Fruit fly (Drosophila melanogaster) whole organism, embryonic: ENCODE data around the gene HINT1.

Experiments used
- B-H2 ChIP-seq: fragments of 200-800 bp; sonication (Bioruptor generic); optimal IDR thresholded peaks from 2 replicates; lab custom pipeline; 2018; ENCODE audit warnings: missing biosample characterization, mild to moderate bottlenecking, missing genetic modification characterization
- CG10366 ChIP-seq: fragments of 200-800 bp; sonication (Bioruptor generic); IDR thresholded peaks from 2 replicates; pipeline ENCODE4 v1.3.6; 2022; ENCODE audit warnings: missing biosample characterization, missing genetic modification characterization
- CG10565 ChIP-seq: fragments of 200-800 bp; sonication (Bioruptor generic); optimal IDR thresholded peaks from 3 replicates; lab custom pipeline; 2016; ENCODE audit warnings: missing biosample characterization, mild to moderate bottlenecking, missing genetic modification characterization
- CG11093 ChIP-seq: fragments of 200-800 bp; sonication (Bioruptor generic); IDR thresholded peaks from 3 replicates; pipeline ENCODE4 v1.3.6; 2022; ENCODE audit warnings: missing biosample characterization, missing genetic modification characterization
- CG11560 ChIP-seq: fragments of 200-800 bp; sonication (Bioruptor generic); IDR thresholded peaks from 3 replicates; pipeline ENCODE4 v1.3.6; 2022; ENCODE audit warnings: missing biosample characterization, missing genetic modification characterization
- CG12299 ChIP-seq: fragments of 200-800 bp; sonication (Bioruptor generic); optimal IDR thresholded peaks from 2 replicates; lab custom pipeline; 2018; ENCODE audit warnings: missing biosample characterization, mild to moderate bottlenecking, missing genetic modification characterization
- CG12942 ChIP-seq: fragments of 200-800 bp; sonication (Bioruptor generic); optimal IDR thresholded peaks from 3 replicates; lab custom pipeline; 2016; ENCODE audit warnings: missing biosample characterization, missing genetic modification characterization
- CG14441 ChIP-seq: fragments of 200-800 bp; sonication (Bioruptor generic); IDR thresholded peaks from 2 replicates; pipeline ENCODE4 v1.3.6; 2022; ENCODE audit warnings: missing biosample characterization, missing genetic modification characterization
- CG16779 ChIP-seq: fragments of 200-800 bp; sonication (Bioruptor generic); IDR thresholded peaks from 2 replicates; pipeline ENCODE4 v1.3.6; 2022; ENCODE audit warnings: missing biosample characterization, missing genetic modification characterization
- CG17186 ChIP-seq: fragments of 200-800 bp; sonication (Bioruptor generic); optimal IDR thresholded peaks from 3 replicates; lab custom pipeline; 2017; ENCODE audit warnings: missing biosample characterization, missing genetic modification reagents, missing genetic modification characterization
- CG18011 ChIP-seq: fragments of 200-800 bp; sonication (Bioruptor generic); optimal IDR thresholded peaks from 2 replicates; lab custom pipeline; 2017; ENCODE audit warnings: missing biosample characterization, missing genetic modification characterization, mild to moderate bottlenecking, moderate library complexity, missing genotype
- CG18764 ChIP-seq: fragments of 200-800 bp; sonication (Bioruptor generic); optimal IDR thresholded peaks from 3 replicates; lab custom pipeline; 2016; ENCODE audit warnings: missing biosample characterization, missing genetic modification characterization
- CG2202 ChIP-seq: fragments of 200-800 bp; sonication (Bioruptor generic); optimal IDR thresholded peaks from 2 replicates; lab custom pipeline; 2018; ENCODE audit warnings: missing biosample characterization, mild to moderate bottlenecking, missing genetic modification characterization
- CG2678 ChIP-seq: fragments of 200-800 bp; sonication (Bioruptor generic); optimal IDR thresholded peaks from 3 replicates; lab custom pipeline; 2019; ENCODE audit warnings: missing biosample characterization, mild to moderate bottlenecking, missing genetic modification characterization, moderate library complexity
- CG3065 ChIP-seq: fragments of 200-800 bp; sonication (Bioruptor generic); optimal IDR thresholded peaks from 2 replicates; lab custom pipeline; 2016; ENCODE audit warnings: missing biosample characterization, missing genetic modification characterization
- CG33557 ChIP-seq: fragments of 200-800 bp; sonication (Bioruptor generic); optimal IDR thresholded peaks from 2 replicates; lab custom pipeline; 2019; ENCODE audit warnings: missing biosample characterization, mild to moderate bottlenecking, missing genetic modification characterization, moderate library complexity
- CG34422 ChIP-seq: fragments of 200-800 bp; sonication (Bioruptor generic); IDR thresholded peaks from 3 replicates; pipeline ENCODE4 v1.3.6; 2022; ENCODE audit warnings: missing biosample characterization, missing genetic modification characterization
- CG4282 ChIP-seq: fragments of 200-800 bp; sonication (Bioruptor generic); optimal IDR thresholded peaks from 2 replicates; lab custom pipeline; 2016; ENCODE audit warnings: missing biosample characterization, missing genetic modification characterization
- CG4854 ChIP-seq: fragments of 200-800 bp; sonication (Bioruptor generic); optimal IDR thresholded peaks from 2 replicates; lab custom pipeline; 2016; ENCODE audit warnings: missing biosample characterization, missing genetic modification characterization, inconsistent platforms
- CG8924 ChIP-seq: fragments of 200-800 bp; optimal IDR thresholded peaks from 3 replicates; lab custom pipeline; 2019; ENCODE audit warnings: missing biosample characterization, mild to moderate bottlenecking, missing genetic modification characterization, moderate library complexity
- CG9215 ChIP-seq: fragments of 200-800 bp; sonication (Bioruptor generic); IDR thresholded peaks from 2 replicates; pipeline ENCODE4 v1.3.6; 2022; ENCODE audit warnings: missing biosample characterization, missing genetic modification characterization
- CG9797 ChIP-seq: fragments of 200-800 bp; sonication (Bioruptor generic); optimal IDR thresholded peaks from 3 replicates; lab custom pipeline; 2018; ENCODE audit warnings: missing biosample characterization, mild to moderate bottlenecking, missing genetic modification characterization
- E2f1 ChIP-seq: fragments of 200-800 bp; sonication (Bioruptor generic); IDR thresholded peaks from 2 replicates; pipeline ENCODE4 v1.3.6; 2022; ENCODE audit warnings: missing biosample characterization, missing genetic modification characterization
- Ets65A ChIP-seq: fragments of 200-800 bp; sonication (Bioruptor generic); peaks from one replicate; lab custom pipeline; 2016; ENCODE audit warnings: missing biosample characterization, missing genetic modification characterization
- Fer1 ChIP-seq: fragments of 200-800 bp; sonication (Bioruptor generic); optimal IDR thresholded peaks from 2 replicates; lab custom pipeline; 2017; ENCODE audit warnings: missing biosample characterization, mild to moderate bottlenecking, missing genetic modification characterization
- H2.0 ChIP-seq: fragments of 200-800 bp; sonication (Bioruptor generic); IDR thresholded peaks from 2 replicates; pipeline ENCODE4 v1.3.6; 2022; ENCODE audit warnings: missing biosample characterization, missing genetic modification characterization
- HLH4C ChIP-seq: fragments of 200-800 bp; sonication (Bioruptor generic); IDR thresholded peaks from 3 replicates; pipeline ENCODE4 v1.3.6; 2022; ENCODE audit warnings: missing biosample characterization, missing genetic modification characterization; ENCODE audit not compliant: partially characterized antibody
- HmgD ChIP-seq: fragments of 200-800 bp; sonication (Bioruptor generic); optimal IDR thresholded peaks from 3 replicates; lab custom pipeline; 2016; ENCODE audit warnings: missing biosample characterization, missing genetic modification characterization
- HmgZ ChIP-seq: fragments of 200-800 bp; sonication (Bioruptor generic); optimal IDR thresholded peaks from 2 replicates; lab custom pipeline; 2018; ENCODE audit warnings: missing biosample characterization, mild to moderate bottlenecking, missing genetic modification characterization
- Jarid2 ChIP-seq: fragments of 200-800 bp; sonication (Bioruptor generic); optimal IDR thresholded peaks from 3 replicates; lab custom pipeline; 2017; ENCODE audit warnings: mild to moderate bottlenecking, missing biosample characterization, missing genetic modification reagents, missing genetic modification characterization
- Myb ChIP-seq: fragments of 200-800 bp; sonication (Bioruptor generic); optimal IDR thresholded peaks from 2 replicates; lab custom pipeline; 2016; ENCODE audit warnings: missing biosample characterization, missing genetic modification characterization
- Ravus ChIP-seq: fragments of 200-800 bp; sonication (Bioruptor generic); IDR thresholded peaks from 2 replicates; pipeline ENCODE4 v1.3.6; 2022; ENCODE audit warnings: missing biosample characterization, missing genetic modification characterization
- Six4 ChIP-seq: fragments of 200-800 bp; sonication (Bioruptor generic); optimal IDR thresholded peaks from 2 replicates; lab custom pipeline; 2016; ENCODE audit warnings: missing biosample characterization, missing genetic modification characterization
- Ssrp ChIP-seq: fragments of 200-800 bp; sonication (Bioruptor generic); optimal IDR thresholded peaks from 2 replicates; lab custom pipeline; 2018; ENCODE audit warnings: missing biosample characterization, mild to moderate bottlenecking, missing genetic modification characterization, moderate library complexity
- Xbp1 ChIP-seq: fragments of 200-800 bp; sonication (Bioruptor generic); optimal IDR thresholded peaks from 3 replicates; lab custom pipeline; 2016; ENCODE audit warnings: missing biosample characterization, mild to moderate bottlenecking, missing genetic modification characterization
- bbx ChIP-seq: fragments of 200-800 bp; sonication (Bioruptor generic); IDR thresholded peaks from 2 replicates; pipeline ENCODE4 v1.3.6; 2022; ENCODE audit warnings: missing biosample characterization, missing genetic modification characterization; ENCODE audit not compliant: partially characterized antibody
- crp ChIP-seq, 2 experiments: fragments of 200-800 bp; sonication (Bioruptor generic); optimal IDR thresholded peaks; 2 replicates in 1 of 2; 3 replicates in 1 of 2; lab custom pipeline; 2017; ENCODE audit warnings: missing biosample characterization in 2 of 2, missing genetic modification characterization in 2 of 2, mild to moderate bottlenecking in 1 of 2, moderate library complexity in 1 of 2
- dan ChIP-seq: fragments of 200-800 bp; sonication (Bioruptor generic); IDR thresholded peaks from 2 replicates; pipeline ENCODE4 v1.3.6; 2022; ENCODE audit warnings: missing biosample characterization, missing genetic modification characterization
- dimm ChIP-seq: fragments of 200-800 bp; sonication (Bioruptor generic); IDR thresholded peaks from 2 replicates; pipeline ENCODE4 v1.3.6; 2022; ENCODE audit warnings: missing biosample characterization, missing genetic modification characterization
- dmrt11E ChIP-seq: fragments of 200-800 bp; sonication (Bioruptor generic); optimal IDR thresholded peaks from 3 replicates; lab custom pipeline; 2018; ENCODE audit warnings: missing biosample characterization, mild to moderate bottlenecking, missing genetic modification characterization, moderate library complexity
- exex ChIP-seq: fragments of 200-800 bp; sonication (Bioruptor generic); optimal IDR thresholded peaks from 4 replicates; lab custom pipeline; 2018; ENCODE audit warnings: missing biosample characterization, mild to moderate bottlenecking, missing genetic modification characterization, moderate library complexity
- eyg ChIP-seq: fragments of 200-800 bp; sonication (Bioruptor generic); optimal IDR thresholded peaks from 3 replicates; lab custom pipeline; 2016; ENCODE audit warnings: missing biosample characterization, missing genetic modification characterization
- fru ChIP-seq: fragments of >200 bp; optimal IDR thresholded peaks from 2 replicates; lab custom pipeline; 2017
- jing ChIP-seq: fragments of 200-800 bp; sonication (Bioruptor generic); optimal IDR thresholded peaks from 2 replicates; lab custom pipeline; 2018; ENCODE audit warnings: missing biosample characterization, mild to moderate bottlenecking, missing genetic modification characterization
- pan ChIP-seq, 4 experiments: fragments of >200 bp in 3 of 4; fragments of 200-800 bp in 1 of 4; sonication (Bioruptor generic) in 1 of 4; optimal IDR thresholded peaks in 3 of 4; IDR thresholded peaks in 1 of 4; 2 replicates each; pipeline versions ENCODE4 v1.3.6 to Lab custom; 2017 to 2022; ENCODE audit warnings: missing biosample characterization in 2 of 4, missing genetic modification characterization in 2 of 4, mixed read lengths in 1 of 4
- pita ChIP-seq: fragments of 200-800 bp; sonication (Bioruptor generic); optimal IDR thresholded peaks from 2 replicates; lab custom pipeline; 2017; ENCODE audit warnings: missing biosample characterization, mild to moderate bottlenecking, missing genetic modification characterization
- pzg ChIP-seq: fragments of 200-800 bp; sonication (Bioruptor generic); optimal IDR thresholded peaks from 3 replicates; lab custom pipeline; 2018; ENCODE audit warnings: missing biosample characterization, mild to moderate bottlenecking, missing genetic modification characterization, moderate library complexity
- scrt ChIP-seq: fragments of 200-800 bp; sonication (Bioruptor generic); optimal IDR thresholded peaks from 2 replicates; lab custom pipeline; 2018; ENCODE audit warnings: missing biosample characterization, mild to moderate bottlenecking, missing genetic modification characterization, moderate library complexity
- slbo ChIP-seq: fragments of 200-800 bp; sonication (Bioruptor generic); IDR thresholded peaks from 2 replicates; pipeline ENCODE4 v1.3.6; 2022; ENCODE audit warnings: missing biosample characterization, missing genetic modification characterization
- slou ChIP-seq: fragments of 200-800 bp; sonication (Bioruptor generic); optimal IDR thresholded peaks from 3 replicates; lab custom pipeline; 2016; ENCODE audit warnings: missing biosample characterization, missing genetic modification characterization
- sob ChIP-seq: fragments of 200-800 bp; sonication (Bioruptor generic); IDR thresholded peaks from 2 replicates; pipeline ENCODE4 v1.3.6; 2022; ENCODE audit warnings: missing biosample characterization, missing genetic modification characterization
- yki ChIP-seq: fragments of >200 bp; optimal IDR thresholded peaks from 3 replicates; lab custom pipeline; 2018

HINT1 gene

DNA sequence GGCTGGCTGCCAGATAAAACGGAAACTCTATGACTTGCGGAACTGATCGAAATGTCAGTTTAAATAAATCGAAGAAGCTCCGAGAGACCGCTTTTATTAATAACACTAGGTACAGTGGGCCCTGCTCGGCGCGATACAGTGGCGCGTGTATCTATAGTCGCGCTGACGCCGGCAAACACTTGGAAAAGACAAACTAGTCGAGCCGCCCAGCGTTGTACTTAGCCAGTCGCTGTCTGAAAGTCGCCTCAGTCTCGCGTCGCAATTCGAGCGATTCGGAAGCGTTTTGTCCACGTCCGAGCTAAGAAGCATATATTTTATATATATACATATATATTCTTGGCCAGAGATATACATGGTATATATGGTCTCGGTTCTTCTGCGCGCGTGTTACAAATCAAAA, 40.1 kb upstream of the HINT1 start (continued):
- TF ChIP-seq pita (GFP tag; lab: Kevin White, UChicago) (no peak), CG18011 (no peak), HmgZ (tag; lab: Kevin White, UChicago) (peak; percentile 23), CG4854 (no peak), scrt (GFP tag; lab: Kevin White, UChicago) (no peak), B-H2 (GFP tag; lab: Kevin White, UChicago) (peak; percentile 45), Xbp1 (GFP tag; lab: Kevin White, UChicago) (peak; percentile 46), slou (GFP tag; lab: Kevin White, UChicago) (no peak), pan (optimal IDR thresholded peaks at IDR 0.05; lab: Kevin White, UChicago) (no peak), pan (GFP tag; optimal IDR thresholded peaks at IDR 0.05 in 1 of 2, IDR thresholded peaks at IDR 0.05 in 1 of 2) (peak in 1 of 2 experiments; percentile 63), fru (lab: Kevin White, UChicago) (no peak), CG12299 (tag; lab: Kevin White, UChicago) (no peak), CG14441 (GFP tag; lab: Robert Waterston, UW) (peak; percentile 73), Ssrp (tag; lab: Kevin White, UChicago) (no peak), yki (lab: Kevin White, UChicago) (no peak), H2.0 (GFP tag; lab: Robert Waterston, UW) (peak; percentile 49), CG34422 (GFP tag; lab: Robert Waterston, UW) (peak; percentile 56; the same call in 2 of the 3 replicates), HLH4C (no peak), dimm (GFP tag; lab: Robert Waterston, UW) (no peak), CG2678 (tag; lab: Kevin White, UChicago) (peak; percentile 48), Ets65A (GFP tag; lab: Kevin White, UChicago) (peak; percentile 73), sob (GFP tag; lab: Robert Waterston, UW) (peak; percentile 53; the same call in 1 of the 2 replicates), Fer1 (GFP tag; lab: Kevin White, UChicago) (peak; percentile 61), Ravus (no peak), CG18764 (no peak), CG12942 (no peak), CG9797 (GFP tag; lab: Kevin White, UChicago) (no peak), CG8924 (tag; lab: Kevin White, UChicago) (no peak), CG4282 (no peak), E2f1 (GFP tag; lab: Robert Waterston, UW) (peak; percentile 54), slbo (GFP tag; lab: Robert Waterston, UW) (peak; percentile 70), HmgD (no peak), CG2202 (tag; lab: Kevin White, UChicago) (no peak), CG11093 (GFP tag; lab: Robert Waterston, UW) (no peak), CG9215 (GFP tag; lab: Robert Waterston, UW) (peak; percentile 46; the same call in 1 of the 2 replicates), dmrt11E (tag; lab: Kevin White, UChicago) (no peak), exex (tag; lab: Kevin White, UChicago) (no peak), CG16779 (GFP tag; lab: Robert Waterston, UW) (peak; percentile 64; the same call in 1 of the 2 replicates), pzg (GFP tag; lab: Kevin White, UChicago) (no peak), dan (no peak), Six4 (GFP tag; lab: Kevin White, UChicago) (no peak), CG10366 (peak; percentile 39; the same call in 1 of the 2 replicates), Jarid2 (GFP tag; lab: Kevin White, UChicago) (peak; percentile 53), eyg (GFP tag; lab: Kevin White, UChicago) (no peak), Myb (no peak), bbx (GFP tag; lab: Robert Waterston, UW) (no peak), jing (GFP tag; lab: Kevin White, UChicago) (no peak), CG10565 (no peak), CG3065 (no peak), CG33557 (GFP tag; lab: Kevin White, UChicago) (no peak), CG17186 (no peak), crp (GFP tag; optimal IDR thresholded peaks at IDR 0.05; lab: Kevin White, UChicago) (no peak), CG11560 (tag; lab: Robert Waterston, UW) (no peak)
